Fruit fly (Drosophila melanogaster): ENCODE measurements around the gene Pgant5.

The Pgant5 gene

DNA sequence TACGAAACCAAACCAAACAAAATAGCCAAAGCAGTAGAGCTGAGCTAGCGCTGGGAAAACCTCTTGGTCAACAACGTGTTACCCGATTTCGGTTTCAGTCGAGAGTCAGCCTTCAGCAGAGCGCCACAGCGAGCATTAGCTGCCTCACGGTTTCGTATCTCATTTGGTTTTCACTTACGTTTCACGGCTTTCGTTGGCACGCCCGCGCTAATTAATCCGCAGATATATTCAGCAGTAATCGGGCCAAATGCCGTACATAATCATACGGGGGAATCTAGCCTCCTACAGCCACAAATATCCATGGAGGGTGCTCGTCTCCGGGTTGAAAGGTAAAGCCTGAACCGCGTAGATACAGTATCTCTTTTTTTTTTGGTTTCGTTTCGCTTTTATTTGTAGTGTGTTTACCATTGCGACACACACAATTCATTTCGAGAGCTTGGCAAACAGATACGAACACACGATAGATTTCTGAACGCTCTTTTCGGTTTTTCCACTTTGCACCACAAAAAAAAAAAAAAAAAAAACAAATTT lies 49.0 kb downstream of the Pgant5 start, which contains the start of gene CG31650:
Gene CG31650, minus strand, starts transcription at position 352 of the 531 bp plus-strand sequence.
- TF ChIP-seq CTCF (optimal IDR thresholded peaks at IDR 0.05), result no peak

DNA sequence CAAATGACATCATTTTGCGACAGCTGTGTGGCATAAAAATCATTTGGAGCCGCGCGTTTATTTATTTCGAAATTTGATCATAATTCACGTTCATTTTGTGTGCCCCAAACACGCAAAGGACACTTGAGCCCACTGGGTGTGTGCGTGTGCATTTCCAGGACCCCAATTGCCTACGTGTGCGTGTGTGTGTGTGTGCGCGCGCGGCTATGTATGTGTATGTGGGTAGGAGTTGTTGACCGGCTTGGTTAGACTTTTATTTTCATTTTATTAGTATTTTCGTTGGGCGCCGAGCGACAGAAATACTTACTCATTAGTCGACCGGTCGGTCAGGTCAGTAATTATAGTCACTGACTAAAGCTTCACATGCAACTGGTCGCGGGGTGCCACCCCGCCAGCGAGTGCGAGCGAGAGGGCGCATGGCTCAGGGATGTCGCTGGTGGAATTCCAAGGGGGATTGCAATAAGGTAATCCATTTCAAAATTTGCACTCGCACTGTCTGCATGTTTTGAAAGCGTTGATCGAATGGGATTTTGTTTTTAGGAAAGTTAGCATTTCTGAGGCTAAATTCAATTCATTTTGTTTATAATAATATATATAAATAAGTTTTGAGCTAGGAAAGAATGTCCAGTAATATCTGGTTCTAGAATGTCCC lies 49.8 kb downstream of the Pgant5 start:
- no peak for TF ChIP-seq CG8478 (optimal IDR thresholded peaks at IDR 0.05)

DNA sequence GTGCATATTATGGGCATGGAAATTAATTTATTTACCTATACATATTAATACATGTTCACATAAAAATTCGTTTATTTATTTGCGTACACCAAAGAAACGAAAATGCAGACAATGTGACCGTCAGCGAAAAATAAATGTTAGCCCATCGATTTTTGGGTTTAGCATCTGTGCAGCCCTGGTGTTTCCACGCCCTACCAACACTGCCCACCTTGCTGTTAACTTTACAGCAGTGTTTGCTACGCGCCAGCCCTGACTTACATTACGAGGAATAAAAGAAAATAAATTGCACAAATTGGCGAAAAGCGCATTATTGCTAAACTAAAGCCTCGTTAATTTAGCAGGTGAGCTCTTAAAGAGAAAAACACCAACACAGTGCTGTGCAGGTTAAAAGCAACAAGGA lies 50.3 kb downstream of the Pgant5 start, which contains the start of the genes CG33995, CG44000 and CG44001:
Gene CG33995, plus strand, starts transcription at position 228 of the 400 bp plus-strand sequence.
Gene CG44000, plus strand, starts transcription at position 228 of the 400 bp plus-strand sequence.
Gene CG44001, plus strand, starts transcription at position 228 of the 400 bp plus-strand sequence.
- no peak for TF ChIP-seq CG8478 (optimal IDR thresholded peaks at IDR 0.05)
- peak in 1 of 2 experiments; percentile 23 for TF ChIP-seq CTCF (optimal IDR thresholded peaks at IDR 0.05)

DNA sequence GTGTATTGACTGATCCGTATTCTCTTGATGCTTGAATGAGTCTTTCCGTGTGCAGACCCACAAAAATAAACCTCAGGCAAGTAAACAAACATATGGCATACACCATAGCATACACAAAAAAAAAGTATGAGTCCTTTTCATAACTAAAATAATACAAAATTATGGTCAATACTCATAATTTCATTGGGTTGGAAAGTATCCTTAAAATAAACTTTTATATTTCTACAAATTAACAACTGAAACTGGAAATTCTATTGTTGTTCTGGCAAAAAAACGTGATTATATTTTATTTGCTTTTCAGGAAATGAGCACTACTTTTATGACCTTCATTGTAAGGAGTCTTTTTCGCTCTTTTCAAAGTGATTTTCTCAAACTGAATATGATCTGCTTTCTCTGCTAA lies 51.3 kb downstream of the Pgant5 start:
- TF ChIP-seq CG8478 (optimal IDR thresholded peaks at IDR 0.05), result no peak
- no peak for TF ChIP-seq CTCF (optimal IDR thresholded peaks at IDR 0.05)

DNA sequence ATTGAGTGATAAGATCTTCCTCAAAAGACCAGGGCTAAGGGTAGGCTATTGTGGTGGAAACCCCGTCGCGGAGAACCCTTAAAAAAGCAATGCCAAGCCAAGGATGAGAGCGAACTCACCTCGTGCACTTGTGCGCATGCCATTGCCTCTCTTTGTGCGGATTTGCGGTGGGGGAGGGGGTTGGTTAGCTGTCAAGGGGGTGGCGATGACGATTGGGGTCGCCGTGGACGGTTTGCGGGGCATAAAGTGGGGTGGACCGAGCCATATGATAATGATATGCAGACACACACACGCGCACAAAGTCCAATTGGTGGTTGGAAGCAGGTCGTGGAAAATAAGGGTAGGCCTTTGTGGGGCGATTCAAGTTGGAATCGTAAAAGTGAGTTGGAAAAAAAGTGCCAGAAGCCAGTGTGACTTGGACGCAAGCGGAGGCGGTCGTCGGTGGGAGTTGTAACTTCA lies 56.0 kb downstream of the Pgant5 start, which contains the start of the genes CG14042 and SP555:
Gene CG14042, plus strand, starts transcription at position 308 of the 459 bp plus-strand sequence.
Gene SP555, plus strand, starts transcription at position 308 of the 459 bp plus-strand sequence.
- no peak for TF ChIP-seq CG8478 (optimal IDR thresholded peaks at IDR 0.05)

DNA sequence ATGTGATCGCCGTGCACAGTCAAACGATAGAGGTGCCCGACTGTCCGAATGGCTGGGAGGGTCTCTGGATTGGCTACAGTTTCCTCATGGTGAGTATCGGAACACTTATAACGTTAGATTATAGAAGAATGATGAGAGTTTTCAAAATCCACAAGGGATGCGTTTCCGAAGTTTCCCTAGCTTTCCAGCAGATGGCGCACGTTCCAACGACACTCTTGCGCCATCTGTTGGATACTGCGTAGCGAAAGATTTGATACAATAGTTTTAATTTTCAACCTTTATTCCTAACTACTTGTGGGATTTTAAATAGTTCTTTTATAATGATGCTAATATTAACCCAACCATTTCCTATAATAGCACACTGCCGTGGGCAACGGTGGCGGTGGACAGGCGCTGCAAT lies 57.3 kb downstream of the Pgant5 start:
- TF ChIP-seq CTCF (optimal IDR thresholded peaks at IDR 0.05) (peak; percentile 87 to 88), CG8478 (optimal IDR thresholded peaks at IDR 0.05) (no peak)

DNA sequence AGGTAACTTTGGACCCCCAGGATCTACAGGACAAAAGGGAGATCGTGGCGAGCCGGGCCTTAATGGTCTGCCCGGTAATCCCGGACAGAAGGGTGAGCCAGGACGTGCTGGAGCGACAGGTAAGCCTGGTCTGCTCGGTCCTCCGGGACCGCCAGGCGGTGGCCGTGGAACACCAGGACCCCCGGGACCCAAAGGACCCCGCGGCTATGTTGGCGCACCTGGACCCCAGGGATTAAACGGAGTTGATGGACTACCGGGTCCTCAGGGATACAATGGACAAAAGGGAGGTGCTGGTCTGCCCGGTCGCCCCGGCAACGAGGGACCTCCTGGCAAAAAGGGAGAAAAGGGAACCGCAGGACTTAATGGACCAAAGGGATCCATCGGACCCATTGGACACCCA lies 61.5 kb downstream of the Pgant5 start:
- TF ChIP-seq CG8478 (optimal IDR thresholded peaks at IDR 0.05) (no peak), CTCF (optimal IDR thresholded peaks at IDR 0.05) (no peak)

DNA sequence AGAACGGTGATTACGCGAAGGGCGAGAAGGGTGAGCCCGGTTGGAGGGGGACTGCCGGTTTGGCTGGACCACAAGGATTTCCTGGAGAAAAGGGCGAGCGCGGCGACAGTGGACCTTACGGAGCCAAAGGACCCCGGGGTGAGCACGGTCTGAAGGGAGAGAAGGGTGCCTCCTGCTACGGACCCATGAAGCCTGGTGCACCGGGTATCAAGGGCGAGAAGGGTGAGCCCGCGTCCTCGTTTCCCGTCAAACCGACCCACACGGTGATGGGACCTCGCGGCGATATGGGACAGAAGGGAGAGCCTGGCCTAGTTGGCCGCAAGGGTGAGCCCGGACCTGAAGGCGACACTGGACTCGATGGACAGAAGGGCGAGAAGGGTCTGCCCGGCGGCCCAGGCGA lies 62.0 kb downstream of the Pgant5 start:
- TF ChIP-seq CTCF (optimal IDR thresholded peaks at IDR 0.05) (no peak), CG8478 (optimal IDR thresholded peaks at IDR 0.05) (no peak)

DNA sequence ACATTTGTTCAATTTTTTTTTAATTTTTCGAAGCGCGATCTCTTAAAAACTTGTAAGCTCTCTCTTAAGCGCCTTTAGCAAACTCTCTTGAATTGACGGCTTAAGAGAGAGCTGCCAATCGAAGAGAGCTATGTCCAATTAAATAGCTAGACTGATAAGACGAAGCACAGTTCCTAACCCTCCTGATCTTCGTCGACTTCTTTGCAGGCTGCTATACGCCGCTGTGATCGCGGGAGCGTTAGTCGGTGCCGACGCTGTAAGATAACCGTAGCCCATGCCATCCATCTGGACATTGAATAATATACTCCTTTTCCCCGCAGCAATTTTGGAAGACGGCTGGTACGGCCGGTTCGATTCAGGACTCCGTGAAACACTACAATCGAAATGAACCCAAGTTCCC lies 62.9 kb downstream of the Pgant5 start:
- no peak for TF ChIP-seq CTCF (optimal IDR thresholded peaks at IDR 0.05)

DNA sequence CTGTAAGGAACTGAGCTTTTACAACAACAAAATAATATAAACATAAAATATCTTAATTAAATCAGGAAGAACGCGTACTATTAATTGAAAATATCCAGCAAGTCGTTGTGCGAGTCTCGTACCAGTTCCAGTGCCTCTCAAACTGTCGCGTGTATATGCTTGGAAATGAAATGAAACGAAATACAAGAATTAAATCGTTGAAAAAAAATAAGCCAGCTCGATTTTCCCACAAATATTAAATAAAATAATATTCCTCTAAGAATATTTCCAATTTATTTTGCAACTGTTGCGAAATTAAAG lies 63.6 kb downstream of the Pgant5 start:
- TF ChIP-seq CTCF (optimal IDR thresholded peaks at IDR 0.05) (no peak), CG8478 (optimal IDR thresholded peaks at IDR 0.05) (no peak)

DNA sequence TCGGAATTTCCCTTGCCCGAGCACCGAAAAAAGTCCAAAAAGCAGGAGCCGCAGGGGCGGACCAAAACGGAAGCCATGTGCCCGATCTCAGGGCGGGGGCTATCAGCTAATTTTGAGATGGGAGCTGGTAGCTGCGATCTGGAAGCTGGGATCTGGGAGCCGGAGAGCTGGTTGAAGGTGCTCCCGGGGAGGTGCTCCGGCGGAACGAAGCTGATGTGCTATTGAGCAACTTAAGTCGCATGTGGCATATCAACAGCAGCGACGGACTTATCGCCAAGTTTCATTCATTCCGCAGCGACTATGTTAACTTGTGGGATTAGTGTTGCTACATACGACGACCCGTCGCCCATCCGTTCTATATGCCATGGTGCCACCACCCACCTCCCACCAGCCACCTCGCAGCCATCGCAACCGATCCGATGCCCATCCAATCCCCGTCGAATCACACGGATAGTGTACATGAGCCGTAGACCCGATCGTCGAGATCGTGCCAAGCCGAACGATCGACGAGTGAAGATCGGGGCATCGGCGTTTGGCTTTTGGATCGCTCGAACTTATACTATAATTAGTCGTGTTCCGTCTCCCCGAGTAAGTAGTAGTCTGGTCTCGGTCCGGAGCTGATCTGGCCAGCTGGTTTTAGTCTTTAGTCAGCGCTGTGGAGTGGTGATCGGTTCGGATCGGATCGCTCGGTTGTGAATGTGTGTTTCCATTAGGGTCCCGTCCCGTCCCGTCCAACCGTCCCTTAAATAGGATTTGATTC lies 64.2 kb downstream of the Pgant5 start, which contains the start of gene Col4a1:
Gene Col4a1, plus strand, starts transcription at position 561 of the 760 bp plus-strand sequence.
- no peak for TF ChIP-seq CTCF (optimal IDR thresholded peaks at IDR 0.05)
- no peak for TF ChIP-seq CG8478 (optimal IDR thresholded peaks at IDR 0.05)

DNA sequence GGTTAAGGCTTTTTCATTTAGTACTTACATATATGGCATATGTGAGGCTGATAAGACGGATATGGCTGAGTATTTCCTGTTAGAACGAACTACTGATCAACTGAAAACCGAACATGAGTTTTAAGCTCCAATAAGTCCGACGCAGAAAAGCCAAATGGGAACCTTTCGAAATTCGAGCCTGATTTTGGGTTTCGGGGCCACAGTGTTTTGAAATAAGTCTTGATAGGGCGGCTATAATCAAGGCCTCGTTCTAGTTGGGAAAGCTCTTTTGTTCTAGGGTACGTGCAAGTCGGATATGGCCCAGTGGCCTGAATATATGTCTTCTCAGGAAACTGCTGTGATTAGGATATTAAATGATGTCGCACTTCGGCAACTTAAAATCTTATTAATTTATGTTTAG lies 65.3 kb downstream of the Pgant5 start, which contains the start of gene vkg:
Gene vkg, minus strand, starts transcription at position 101 of the 400 bp plus-strand sequence.
- TF ChIP-seq CG8478 (optimal IDR thresholded peaks at IDR 0.05) (no peak), CTCF (optimal IDR thresholded peaks at IDR 0.05) (no peak)

DNA sequence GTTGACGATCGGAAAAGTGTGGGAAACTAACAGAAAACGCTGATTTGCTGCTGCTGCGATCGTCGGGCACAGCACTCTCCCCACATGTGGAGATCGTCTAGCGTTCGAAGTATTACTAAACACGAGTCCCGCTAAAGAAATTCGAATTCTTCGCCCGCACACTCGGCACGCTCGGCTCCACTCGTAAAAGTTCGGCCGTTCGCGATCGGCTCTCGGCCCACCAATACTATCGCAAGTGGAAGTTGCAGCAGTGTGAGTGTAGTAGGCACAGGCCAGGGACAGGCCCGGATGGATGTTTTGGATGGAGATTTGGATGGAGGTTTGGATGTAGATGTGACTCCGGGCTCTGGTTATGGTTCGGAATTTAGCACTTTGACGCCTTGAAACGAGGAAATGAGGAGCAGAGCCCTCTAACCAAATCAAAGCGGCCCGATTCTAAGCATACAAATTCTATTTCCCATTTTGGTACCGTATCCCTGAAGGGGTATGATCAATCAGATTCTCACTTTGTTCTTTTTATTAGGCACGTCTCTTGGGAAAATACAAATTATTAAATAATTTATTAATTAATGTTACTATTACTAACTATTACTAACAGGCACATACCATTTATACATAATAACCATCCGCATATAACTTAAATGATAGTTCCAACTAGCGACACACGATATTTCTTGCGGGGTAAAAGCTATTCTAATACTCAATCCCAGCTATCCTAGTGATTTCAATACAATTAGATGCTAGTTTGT lies 65.9 kb downstream of the Pgant5 start:
- TF ChIP-seq CTCF (optimal IDR thresholded peaks at IDR 0.05), result no peak
- no peak for TF ChIP-seq CG8478 (optimal IDR thresholded peaks at IDR 0.05)

DNA sequence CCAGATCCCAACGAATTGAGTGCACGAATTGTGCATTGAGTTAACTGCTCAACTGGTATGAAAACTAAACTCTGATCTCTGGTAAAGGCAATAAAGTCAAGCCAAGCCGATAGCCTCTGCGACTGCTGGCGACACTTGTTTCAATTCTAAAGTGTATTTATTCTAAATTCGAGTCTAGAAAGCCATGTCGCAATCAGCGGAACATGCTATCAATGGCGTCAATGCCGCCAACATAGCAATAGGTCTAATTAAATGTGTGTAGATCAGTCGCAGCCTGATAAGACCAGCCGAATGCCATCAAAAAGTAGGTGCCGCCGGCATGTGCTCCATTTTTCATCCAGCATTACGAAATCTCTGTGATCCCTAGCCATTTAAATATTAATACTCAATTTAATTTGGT lies 67.8 kb downstream of the Pgant5 start:
- TF ChIP-seq CTCF (optimal IDR thresholded peaks at IDR 0.05), result no peak
- no peak for TF ChIP-seq CG8478 (optimal IDR thresholded peaks at IDR 0.05)

DNA sequence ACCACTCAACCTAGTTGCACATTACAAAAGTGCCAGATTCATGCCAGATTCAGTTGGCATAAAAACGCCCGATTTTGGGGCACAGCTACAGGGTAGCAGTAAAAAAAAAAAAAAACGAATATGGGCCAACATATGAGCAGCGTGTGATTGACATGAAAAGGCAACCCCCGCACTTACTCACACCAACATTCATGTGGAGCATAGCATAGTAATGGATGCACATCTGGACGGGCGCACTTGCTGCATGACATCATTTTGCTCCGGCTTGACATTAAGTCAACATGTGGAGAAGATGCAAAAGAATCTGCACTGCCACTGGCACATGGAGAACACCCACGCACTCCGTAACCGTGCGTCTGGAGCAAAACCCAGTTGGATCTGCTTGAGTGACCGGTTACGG lies 70.8 kb downstream of the Pgant5 start:
- TF ChIP-seq CG8478 (optimal IDR thresholded peaks at IDR 0.05), result no peak
